Worm (Caenorhabditis elegans) whole organism, L2 larva: Measurements from ENCODE around the gene sec-20.

Source experiments
- mdl-1 ChIP-seq, 2 experiments: fragments of 150-350 bp in 1 of 2; sonication (generic microtip) in 1 of 2; optimal IDR thresholded peaks; 2 replicates each; lab custom pipeline; 2017; ENCODE audit warnings: missing biosample characterization in 2 of 2, missing genetic modification characterization in 2 of 2
- ztf-4 ChIP-seq: fragments of 150-350 bp; optimal IDR thresholded peaks from 2 replicates; lab custom pipeline; 2014; ENCODE audit warnings: missing biosample characterization, missing genetic modification characterization

DNA sequence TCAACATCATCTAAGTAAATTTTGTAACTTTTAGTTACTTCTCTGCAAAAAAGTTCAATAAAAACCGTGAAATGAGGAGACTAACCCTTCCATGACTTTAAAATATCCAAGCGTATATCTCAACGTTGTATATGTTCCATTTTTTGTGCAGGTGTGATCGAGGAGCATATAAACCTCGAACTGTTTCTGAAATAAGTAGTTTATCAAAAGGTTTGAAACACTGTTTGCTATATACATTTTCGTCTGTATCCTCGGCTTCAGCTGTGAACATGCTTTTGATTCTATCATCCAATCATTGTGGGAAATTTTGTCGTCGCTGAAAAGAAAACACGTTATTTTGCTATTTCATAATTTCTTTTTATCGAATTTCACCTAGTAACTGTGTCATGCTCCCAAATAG lies 10.9 kb upstream of the sec-20 start, which contains the start of gene F40G9.5:
- TF ChIP-seq mdl-1 (tag; optimal IDR thresholded peaks at IDR 0.05; lab: Kevin White, UChicago) (no peak), ztf-4 (tag; lab: Kevin White, UChicago) (no peak)
